Fruit fly (Drosophila melanogaster): Measurements from ENCODE around the gene srw.
A peak's percentile ranks its signal among the peaks of the same experiment; 100 is the strongest.

Gene srw

DNA sequence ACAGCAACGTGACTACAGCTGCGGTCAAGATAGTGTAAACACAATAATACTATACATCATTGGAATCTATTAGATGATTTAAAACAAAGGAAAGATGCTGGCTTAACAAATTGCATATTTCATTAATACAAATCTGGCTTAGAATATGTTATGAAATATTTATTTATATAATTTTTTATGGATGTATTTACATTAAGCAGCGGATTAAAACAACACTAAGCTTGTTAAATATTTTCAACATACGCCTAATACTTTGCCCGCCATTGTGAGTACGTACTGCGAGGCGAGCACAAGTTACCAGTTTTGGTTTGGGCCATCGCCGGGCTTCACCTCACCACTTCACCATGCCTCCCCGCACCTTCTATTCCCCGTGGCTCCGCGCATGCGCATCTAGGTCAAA, 13.4 kb downstream of the srw start (continued):
- TF ChIP-seq vri (GFP tag; optimal IDR thresholded peaks at IDR 0.05) (peak; percentile 66), CG8319 (GFP tag; optimal IDR thresholded peaks at IDR 0.05) (peak; percentile 39), acj6 (GFP tag; optimal IDR thresholded peaks at IDR 0.05) (peak; percentile 76), achi (GFP tag; optimal IDR thresholded peaks at IDR 0.05) (peak; percentile 81), CG31627 (GFP tag; optimal IDR thresholded peaks at IDR 0.05) (peak; percentile 33), salr (GFP tag; optimal IDR thresholded peaks at IDR 0.05) (peak; percentile 15 to 70), CG15336 (GFP tag; IDR thresholded peaks at IDR 0.05) (peak; percentile 89), Sox102F (GFP tag; optimal IDR thresholded peaks at IDR 0.05) (peak; percentile 70), Hr38 (GFP tag; optimal IDR thresholded peaks at IDR 0.05) (no peak), fkh (GFP tag; optimal IDR thresholded peaks at IDR 0.05) (no peak), CG6163 (GFP tag; IDR thresholded peaks at IDR 0.05) (peak; percentile 79), esn (GFP tag; optimal IDR thresholded peaks at IDR 0.05) (peak; percentile 75)

DNA sequence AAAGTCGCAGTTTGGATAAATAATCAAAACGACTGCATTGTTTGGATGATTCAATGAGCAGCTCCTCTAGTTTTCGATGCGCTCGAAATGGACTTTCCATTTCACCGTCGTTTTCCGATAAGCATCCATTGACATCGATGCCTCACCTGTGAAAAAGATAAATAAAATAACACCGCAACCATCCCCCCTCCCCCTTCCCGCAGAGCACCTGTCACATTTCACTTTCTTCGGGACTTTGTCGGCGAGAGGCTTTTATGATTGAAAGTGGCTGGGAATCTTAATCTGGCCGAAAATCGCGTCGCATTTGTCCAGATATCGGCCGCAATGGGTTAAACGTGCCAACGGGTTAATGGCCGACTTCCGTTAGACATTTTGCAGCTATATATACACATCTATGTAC, 14.1 kb downstream of the srw start:
- TF ChIP-seq Blimp-1 (GFP tag; optimal IDR thresholded peaks at IDR 0.05) (peak; percentile 54), fd59A (GFP tag; optimal IDR thresholded peaks at IDR 0.05) (no peak)

DNA sequence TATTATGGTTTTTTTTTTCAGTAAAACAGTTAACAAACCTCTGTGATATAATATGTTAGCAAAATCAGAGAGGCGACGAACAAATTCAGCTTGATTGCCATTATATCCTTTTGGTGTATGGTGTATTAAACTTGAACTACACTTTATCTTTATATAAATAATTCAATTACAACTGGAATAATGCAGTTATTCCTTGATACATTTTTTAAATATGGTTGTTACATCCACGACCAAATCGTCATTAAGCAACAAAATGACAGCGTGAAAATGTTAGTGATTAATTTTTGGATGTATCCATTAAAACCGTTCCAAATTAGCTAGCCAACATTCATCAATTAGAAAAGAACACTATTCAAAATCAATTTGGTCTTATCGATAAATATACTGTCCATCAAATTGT, 15.9 kb downstream of the srw start, which contains the start of gene CG33764:
TSS of gene CG33764 (minus strand) at position 101 of the 400 bp plus-strand sequence.
- TF ChIP-seq vri (GFP tag; optimal IDR thresholded peaks at IDR 0.05) (no peak), CG3919 (GFP tag; optimal IDR thresholded peaks at IDR 0.05) (no peak)

DNA sequence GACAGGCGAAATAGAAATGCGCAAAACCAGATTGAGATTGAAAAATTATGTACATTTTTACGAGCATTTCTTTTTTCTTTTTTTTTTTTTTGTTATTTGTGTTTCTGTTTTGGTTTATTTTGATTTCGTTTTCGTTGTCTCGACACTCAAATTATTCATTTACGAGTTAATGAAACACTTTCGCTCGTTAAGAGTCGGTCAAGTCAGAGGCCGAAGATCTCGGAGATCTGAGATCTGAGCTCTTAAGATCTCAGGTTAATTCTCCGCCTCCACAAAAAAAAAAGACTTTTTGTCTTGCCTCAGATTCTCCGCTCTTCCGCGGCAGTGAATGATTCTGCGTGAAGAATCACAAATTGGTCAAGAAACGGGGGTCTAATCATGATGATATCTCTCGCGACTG, 17.4 kb downstream of the srw start:
- no peak for TF ChIP-seq Gug (GFP tag; IDR thresholded peaks at IDR 0.05)
- no peak for TF ChIP-seq achi (GFP tag; optimal IDR thresholded peaks at IDR 0.05)
- TF ChIP-seq CG3919 (GFP tag; optimal IDR thresholded peaks at IDR 0.05), result no peak
- no peak for TF ChIP-seq dac (GFP tag; optimal IDR thresholded peaks at IDR 0.05)
- no peak for TF ChIP-seq CG16779 (tag; optimal IDR thresholded peaks at IDR 0.05)
- no peak for TF ChIP-seq Eip75B (GFP tag; optimal IDR thresholded peaks at IDR 0.05)
- TF ChIP-seq CG1621 (tag; optimal IDR thresholded peaks at IDR 0.05), result no peak
- TF ChIP-seq Eip78C (GFP tag), result no peak
- no peak for TF ChIP-seq esn (GFP tag; optimal IDR thresholded peaks at IDR 0.05)

dm6 chr3L:4264963-4265362, 18.3 kb downstream of the srw start:
- TF ChIP-seq CG11762 (GFP tag; optimal IDR thresholded peaks at IDR 0.05; ENCODE audit: insufficient read depth) (no peak), Eip78C (GFP tag) (peak; percentile 63), CG10631 (GFP tag; optimal IDR thresholded peaks at IDR 0.05) (no peak), CG8632 (GFP tag; optimal IDR thresholded peaks at IDR 0.05) (no peak), CG6163 (GFP tag; IDR thresholded peaks at IDR 0.05) (0 out of 3 replicates have a peak, but pooled peaks have one; percentile 6), CG32006 (GFP tag; optimal IDR thresholded peaks at IDR 0.05) (peak; percentile 33)

- TF ChIP-seq OdsH (GFP tag; optimal IDR thresholded peaks at IDR 0.05) (no peak), esn (GFP tag; optimal IDR thresholded peaks at IDR 0.05) (peak; percentile 10), CG3919 (GFP tag; optimal IDR thresholded peaks at IDR 0.05) (no peak)
These were observed 19.8 kb downstream of the srw start, which contains the start of gene CG1273 for dm6 chr3L:4263502-4263901. Gene CG1273, plus strand, starts transcription at chr3L:4263719.

DNA sequence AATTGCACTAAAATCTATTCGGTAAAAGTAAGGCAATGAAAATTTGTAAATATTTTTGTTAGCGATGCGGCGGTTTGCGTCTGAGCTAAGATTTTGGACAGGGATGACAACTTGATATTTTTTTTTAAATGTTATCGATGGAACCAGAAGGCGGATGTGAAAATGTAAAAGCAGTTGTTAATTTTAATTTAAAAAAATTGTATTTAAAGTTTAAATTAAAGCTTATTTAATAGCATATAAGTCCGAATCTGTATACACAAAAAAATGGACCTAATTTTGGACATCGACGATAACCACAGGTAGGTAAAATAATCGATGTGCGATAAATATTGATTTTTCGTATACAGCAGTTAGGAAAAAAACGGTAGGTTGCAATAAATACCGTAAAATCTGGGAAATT, 20.9 kb downstream of the srw start, which contains the start of the genes CG11586 and VhaM9.7-a:
TSS of gene CG11586 (minus strand) at position 87 of the 400 bp plus-strand sequence.
TSS of gene VhaM9.7-a (plus strand) at position 322 of the 400 bp plus-strand sequence.
- peak; percentile 9 for TF ChIP-seq lz (GFP tag; optimal IDR thresholded peaks at IDR 0.05)
- TF ChIP-seq CG8632 (GFP tag; optimal IDR thresholded peaks at IDR 0.05), result no peak
- peak; percentile 12 for TF ChIP-seq CG31627 (GFP tag; optimal IDR thresholded peaks at IDR 0.05)
- TF ChIP-seq CG3032 (tag; optimal IDR thresholded peaks at IDR 0.05), result no peak
- no peak for TF ChIP-seq Sox15 (GFP tag; optimal IDR thresholded peaks at IDR 0.05)
- TF ChIP-seq acj6 (GFP tag; optimal IDR thresholded peaks at IDR 0.05), result peak; percentile 27
- TF ChIP-seq net (GFP tag; optimal IDR thresholded peaks at IDR 0.05), result no peak
- TF ChIP-seq Hr39 (GFP tag; optimal IDR thresholded peaks at IDR 0.05), result peak; percentile 5
- TF ChIP-seq Hr38 (GFP tag; optimal IDR thresholded peaks at IDR 0.05), result no peak
- TF ChIP-seq CG32006 (GFP tag; optimal IDR thresholded peaks at IDR 0.05), result no peak
- TF ChIP-seq CG1621 (tag; optimal IDR thresholded peaks at IDR 0.05), result no peak
- peak; percentile 20 for TF ChIP-seq achi (GFP tag; optimal IDR thresholded peaks at IDR 0.05)
- TF ChIP-seq Eip78C (GFP tag), result peak; percentile 81
- no peak for TF ChIP-seq CG6276 (GFP tag; optimal IDR thresholded peaks at IDR 0.05)
- no peak for TF ChIP-seq topi (GFP tag; optimal IDR thresholded peaks at IDR 0.05)
- no peak for TF ChIP-seq eg (GFP tag; IDR thresholded peaks at IDR 0.05)
- TF ChIP-seq Hr4 (GFP tag; optimal IDR thresholded peaks at IDR 0.05), result peak; percentile 10
- TF ChIP-seq fd85E (GFP tag; optimal IDR thresholded peaks at IDR 0.05), result no peak
- peak; percentile 48 for TF ChIP-seq esn (GFP tag; optimal IDR thresholded peaks at IDR 0.05)
- no peak for TF ChIP-seq CG11902 (GFP tag; optimal IDR thresholded peaks at IDR 0.05)
- TF ChIP-seq fkh (GFP tag; optimal IDR thresholded peaks at IDR 0.05), result peak; percentile 58
- TF ChIP-seq pdm3 (GFP tag; optimal IDR thresholded peaks at IDR 0.05), result peak; percentile 14
- TF ChIP-seq Lpt (GFP tag; optimal IDR thresholded peaks at IDR 0.05), result no peak
